Worm (Caenorhabditis elegans) whole organism, L3 larva: ENCODE data around the gene srxa-1.

ENCODE experiments used
- R02D3.7 ChIP-seq: fragments of 150-350 bp; optimal IDR thresholded peaks from 2 replicates; lab custom pipeline; 2014; ENCODE audit warnings: missing biosample characterization, missing genetic modification characterization
- ZK546.5 ChIP-seq: sonication (generic microtip); optimal IDR thresholded peaks from 2 replicates; lab custom pipeline; 2017; ENCODE audit warnings: missing biosample characterization, missing genetic modification characterization
- aly-2 ChIP-seq: fragments of 150-350 bp; optimal IDR thresholded peaks from 2 replicates; lab custom pipeline; 2014; ENCODE audit warnings: missing biosample characterization, missing genetic modification characterization
- ama-1 ChIP-seq: fragments of 150-350 bp; optimal IDR thresholded peaks from 2 replicates; lab custom pipeline; 2018
- ceh-16 ChIP-seq: sonication (generic microtip); optimal IDR thresholded peaks from 2 replicates; lab custom pipeline; 2017; ENCODE audit warnings: missing biosample characterization, missing genetic modification characterization
- ceh-28 ChIP-seq: fragments of 150-350 bp; optimal IDR thresholded peaks from 2 replicates; lab custom pipeline; 2014; ENCODE audit warnings: missing biosample characterization, missing genetic modification reagents, missing genetic modification characterization
- ceh-82 ChIP-seq: fragments of 150-350 bp; optimal IDR thresholded peaks from 2 replicates; lab custom pipeline; 2014; ENCODE audit warnings: missing biosample characterization, missing genetic modification characterization
- ceh-9 ChIP-seq: sonication (generic microtip); optimal IDR thresholded peaks from 2 replicates; lab custom pipeline; 2018; ENCODE audit warnings: missing biosample characterization, missing genetic modification characterization
- daf-12 ChIP-seq: fragments of 150-350 bp; optimal IDR thresholded peaks from 2 replicates; lab custom pipeline; 2014; ENCODE audit warnings: missing biosample characterization, missing genetic modification reagents, missing genetic modification characterization
- egl-27 ChIP-seq: sonication (generic microtip); optimal IDR thresholded peaks from 4 replicates; lab custom pipeline; 2017; ENCODE audit warnings: missing biosample characterization, missing genetic modification reagents, missing genetic modification characterization
- egl-5 ChIP-seq: fragments of 150-350 bp; optimal IDR thresholded peaks from 2 replicates; lab custom pipeline; 2017; ENCODE audit warnings: missing biosample characterization, missing genetic modification reagents, missing genetic modification characterization, inconsistent platforms
- elt-1 ChIP-seq: fragments of 150-350 bp; optimal IDR thresholded peaks from 2 replicates; lab custom pipeline; 2014; ENCODE audit warnings: missing biosample characterization, missing genetic modification characterization
- elt-2 ChIP-seq: sonication (generic microtip); optimal IDR thresholded peaks from 2 replicates; lab custom pipeline; 2016; ENCODE audit warnings: missing genetic modification reagents, mild to moderate bottlenecking, missing genetic modification characterization, missing compliant biosample characterization
- elt-3 ChIP-seq, 3 experiments: fragments of 150-350 bp in 1 of 3; sonication (generic microtip) in 2 of 3; optimal IDR thresholded peaks; 2 replicates in 2 of 3; 4 replicates in 1 of 3; lab custom pipeline; 2014 to 2017; ENCODE audit warnings: missing biosample characterization in 3 of 3, missing genetic modification characterization in 3 of 3
- eor-1 ChIP-seq, 2 experiments: fragments of 150-350 bp; optimal IDR thresholded peaks; 2 replicates each; lab custom pipeline; 2014 to 2018; ENCODE audit warnings: missing biosample characterization in 2 of 2, missing genetic modification characterization in 2 of 2
- fkh-10 ChIP-seq: sonication (generic microtip); optimal IDR thresholded peaks from 2 replicates; lab custom pipeline; 2017; ENCODE audit warnings: missing biosample characterization, missing genetic modification reagents, missing genetic modification characterization
- fkh-2 ChIP-seq: fragments of 150-350 bp; optimal IDR thresholded peaks from 2 replicates; lab custom pipeline; 2014; ENCODE audit warnings: missing biosample characterization, missing genetic modification reagents, missing genetic modification characterization
- fos-1 ChIP-seq: fragments of 150-350 bp; optimal IDR thresholded peaks from 2 replicates; lab custom pipeline; 2014; ENCODE audit warnings: missing biosample characterization, missing genetic modification characterization
- hmg-11 ChIP-seq: sonication (generic microtip); optimal IDR thresholded peaks from 2 replicates; lab custom pipeline; 2016; ENCODE audit warnings: missing genetic modification characterization, missing compliant biosample characterization
- jun-1 ChIP-seq: fragments of 150-350 bp; optimal IDR thresholded peaks from 2 replicates; lab custom pipeline; 2014; ENCODE audit warnings: missing biosample characterization, missing genetic modification reagents, missing genetic modification characterization
- lin-15B ChIP-seq: fragments of 150-350 bp; optimal IDR thresholded peaks from 2 replicates; lab custom pipeline; 2014; ENCODE audit warnings: missing biosample characterization, missing genetic modification characterization
- lin-39 ChIP-seq: fragments of 150-350 bp; optimal IDR thresholded peaks from 2 replicates; lab custom pipeline; 2018; ENCODE audit warnings: missing biosample characterization, missing genetic modification reagents, missing genetic modification characterization
- lsy-12 ChIP-seq: sonication (generic microtip); optimal IDR thresholded peaks from 2 replicates; lab custom pipeline; 2016; ENCODE audit warnings: mild to moderate bottlenecking, missing genetic modification characterization, missing compliant biosample characterization
- mdl-1 ChIP-seq: fragments of 150-350 bp; optimal IDR thresholded peaks from 2 replicates; lab custom pipeline; 2014; ENCODE audit warnings: missing biosample characterization, missing genetic modification characterization
- mml-1 ChIP-seq: fragments of 150-350 bp; sonication (generic microtip); optimal IDR thresholded peaks from 3 replicates; lab custom pipeline; 2014; ENCODE audit warnings: missing biosample characterization, missing genetic modification characterization
- nfya-1 ChIP-seq: sonication (generic microtip); optimal IDR thresholded peaks from 2 replicates; lab custom pipeline; 2017; ENCODE audit warnings: missing genetic modification characterization, mild to moderate bottlenecking, missing compliant biosample characterization, antibody characterized with exemption, moderate library complexity; ENCODE audit not compliant: insufficient read depth
- nhr-11 ChIP-seq: fragments of 150-350 bp; optimal IDR thresholded peaks from 2 replicates; lab custom pipeline; 2014; ENCODE audit warnings: missing biosample characterization, missing genetic modification characterization
- nhr-12 ChIP-seq: fragments of 150-350 bp; optimal IDR thresholded peaks from 2 replicates; lab custom pipeline; 2014; ENCODE audit warnings: missing biosample characterization, missing genetic modification characterization
- nhr-23 ChIP-seq: fragments of 150-350 bp; optimal IDR thresholded peaks from 2 replicates; lab custom pipeline; 2014; ENCODE audit warnings: missing biosample characterization, missing genetic modification reagents, missing genetic modification characterization
- nhr-237 ChIP-seq: fragments of 150-350 bp; optimal IDR thresholded peaks from 2 replicates; lab custom pipeline; 2014; ENCODE audit warnings: missing biosample characterization, missing genetic modification characterization
- nhr-25 ChIP-seq: sonication (generic microtip); optimal IDR thresholded peaks from 2 replicates; lab custom pipeline; 2017; ENCODE audit warnings: missing biosample characterization, missing genetic modification characterization
- nhr-28 ChIP-seq: fragments of 150-350 bp; optimal IDR thresholded peaks from 2 replicates; lab custom pipeline; 2014; ENCODE audit warnings: missing biosample characterization, missing genetic modification characterization
- nhr-43 ChIP-seq: sonication (generic microtip); optimal IDR thresholded peaks from 2 replicates; lab custom pipeline; 2016; ENCODE audit warnings: mild to moderate bottlenecking, missing genetic modification characterization, missing compliant biosample characterization; ENCODE audit not compliant: poor library complexity, severe bottlenecking
- nhr-67 ChIP-seq: fragments of 150-350 bp; optimal IDR thresholded peaks from 2 replicates; lab custom pipeline; 2014; ENCODE audit warnings: missing biosample characterization, missing genetic modification characterization
- nhr-76 ChIP-seq: fragments of 150-350 bp; sonication (generic microtip); optimal IDR thresholded peaks from 5 replicates; lab custom pipeline; 2014; ENCODE audit warnings: missing biosample characterization, missing genetic modification characterization
- nhr-77 ChIP-seq: fragments of 150-350 bp; optimal IDR thresholded peaks from 2 replicates; lab custom pipeline; 2014; ENCODE audit warnings: missing biosample characterization, missing genetic modification characterization
- pha-4 ChIP-seq: fragments of 150-350 bp; optimal IDR thresholded peaks from 2 replicates; lab custom pipeline; 2014; ENCODE audit warnings: missing biosample characterization, missing genetic modification reagents, missing genetic modification characterization
- pqm-1 ChIP-seq: fragments of 150-350 bp; optimal IDR thresholded peaks from 2 replicates; lab custom pipeline; 2017; ENCODE audit warnings: missing biosample characterization, missing genetic modification characterization, inconsistent platforms
- sea-2 ChIP-seq: fragments of 150-350 bp; sonication (generic microtip); optimal IDR thresholded peaks from 4 replicates; lab custom pipeline; 2014; ENCODE audit warnings: missing biosample characterization, missing genetic modification reagents, missing genetic modification characterization
- skn-1 ChIP-seq: fragments of 150-350 bp; optimal IDR thresholded peaks from 2 replicates; lab custom pipeline; 2014; ENCODE audit warnings: missing biosample characterization, missing genetic modification characterization
- snpc-4 ChIP-seq: fragments of 150-350 bp; optimal IDR thresholded peaks from 2 replicates; lab custom pipeline; 2014; ENCODE audit warnings: missing biosample characterization, missing genetic modification characterization
- tbx-2 ChIP-seq: sonication (generic microtip); optimal IDR thresholded peaks from 2 replicates; lab custom pipeline; 2016; ENCODE audit warnings: mild to moderate bottlenecking, missing genetic modification characterization, missing compliant biosample characterization
- unc-39 ChIP-seq: sonication (generic microtip); optimal IDR thresholded peaks from 4 replicates; lab custom pipeline; 2017; ENCODE audit warnings: missing biosample characterization, missing genetic modification characterization
- unc-62 ChIP-seq: fragments of 150-350 bp; sonication (generic microtip); optimal IDR thresholded peaks from 4 replicates; lab custom pipeline; 2014; ENCODE audit warnings: missing biosample characterization, missing genetic modification reagents, missing genetic modification characterization
- zag-1 ChIP-seq: fragments of 150-350 bp; optimal IDR thresholded peaks from 2 replicates; lab custom pipeline; 2014; ENCODE audit warnings: missing biosample characterization, missing genetic modification characterization
- ztf-11 ChIP-seq: fragments of 150-350 bp; optimal IDR thresholded peaks from 2 replicates; lab custom pipeline; 2014; ENCODE audit warnings: missing biosample characterization, missing genetic modification characterization
- ztf-4 ChIP-seq: fragments of 150-350 bp; optimal IDR thresholded peaks from 2 replicates; lab custom pipeline; 2014; ENCODE audit warnings: missing biosample characterization, missing genetic modification characterization

srxa-1 gene

DNA sequence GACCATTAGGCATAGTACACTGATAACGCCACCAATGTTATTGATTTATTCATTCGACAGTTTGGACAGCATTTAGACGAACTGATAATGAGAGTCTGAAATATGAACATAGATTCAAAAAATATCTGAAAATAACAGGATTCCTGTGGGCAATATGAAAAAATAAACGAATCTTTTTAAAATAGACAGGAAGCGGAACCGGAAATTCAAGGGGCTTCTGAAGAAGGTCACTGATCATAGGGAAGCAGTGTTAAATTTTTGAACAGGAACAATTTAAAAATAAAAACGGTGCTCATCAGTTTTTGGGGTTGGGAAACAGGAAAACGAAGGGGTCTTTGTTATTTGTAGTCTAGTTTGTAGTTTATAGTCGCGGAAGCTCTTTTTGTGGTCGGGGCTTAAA lies 33.6 kb upstream of the srxa-1 start, which contains the start of gene F53F8.7:
Gene F53F8.7 (minus strand): TSS at position 101 of the 400 bp plus-strand sequence.
- TF ChIP-seq pha-4 (tag; lab: Kevin White, UChicago) = no peak
- TF ChIP-seq daf-12 (tag; lab: Kevin White, UChicago) = no peak
- no peak for TF ChIP-seq nhr-43 (tag; lab: Kevin White, UChicago)
- TF ChIP-seq ama-1 (lab: Kevin White, UChicago) = no peak
- no peak for TF ChIP-seq nhr-12 (tag; lab: Kevin White, UChicago)
- TF ChIP-seq snpc-4 = no peak
- TF ChIP-seq nhr-67 (tag; lab: Kevin White, UChicago) = no peak
- TF ChIP-seq unc-39 (tag; lab: Kevin White, UChicago) = no peak
- TF ChIP-seq nhr-11 = no peak
- TF ChIP-seq nhr-76 = no peak
- no peak for TF ChIP-seq eor-1 (tag; optimal IDR thresholded peaks at IDR 0.05; lab: Kevin White, UChicago)
- TF ChIP-seq elt-2 = no peak
- TF ChIP-seq ceh-9 (tag; lab: Kevin White, UChicago) = no peak
- TF ChIP-seq ceh-16 (tag; lab: Kevin White, UChicago) = no peak

DNA sequence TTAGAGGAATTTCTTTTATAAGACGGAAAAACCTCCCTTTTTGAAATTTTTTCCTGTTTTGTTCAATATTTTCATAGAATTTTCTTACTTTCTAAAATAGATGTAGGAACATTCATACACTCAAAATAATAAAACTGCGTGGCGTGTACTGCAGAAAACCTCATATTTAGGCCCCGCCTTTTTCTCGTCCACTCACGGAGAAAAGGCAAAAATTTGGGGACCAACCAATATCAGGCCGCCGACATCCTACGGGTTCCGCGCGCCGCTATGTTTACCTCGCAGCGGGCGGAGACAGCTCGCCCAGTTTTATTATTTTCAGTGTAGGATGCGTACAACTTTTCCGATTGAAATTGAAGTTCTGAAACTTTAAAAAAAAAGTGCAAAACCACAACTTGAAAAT lies 33.0 kb upstream of the srxa-1 start:
- peak; percentile 78 for TF ChIP-seq snpc-4

DNA sequence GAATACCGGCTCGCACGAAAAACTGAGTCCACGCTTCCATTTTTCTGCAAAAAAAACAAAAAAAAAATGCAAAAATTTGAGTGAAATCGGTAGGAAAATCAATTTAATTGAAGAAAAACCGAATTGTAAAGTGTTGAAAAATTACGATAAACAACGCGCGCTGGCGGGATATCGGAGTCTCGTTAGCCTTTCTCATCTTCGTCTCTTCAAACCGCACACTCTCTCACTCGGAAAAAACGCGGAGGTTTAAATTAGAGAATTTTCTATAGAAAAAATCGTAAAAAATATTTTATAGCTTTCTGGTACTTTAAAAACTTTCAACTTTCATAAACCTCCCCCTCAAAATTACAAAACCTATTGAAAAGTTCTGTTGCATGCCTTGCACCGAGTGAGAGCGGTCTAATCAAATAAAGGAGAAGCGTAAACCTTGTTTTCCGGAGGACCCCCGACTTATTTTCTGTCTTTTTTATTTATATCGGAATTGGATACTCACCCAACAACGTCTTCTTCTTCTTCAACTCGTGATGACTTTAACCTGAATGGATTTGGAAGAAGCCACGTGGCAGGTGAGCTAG lies 27.8 kb upstream of the srxa-1 start, which contains the start of the genes F53F8.5 and F53F8.6:
Gene F53F8.5 (minus strand): TSS at position 52 of the 575 bp plus-strand sequence.
Gene F53F8.6 (plus strand): TSS at position 230 of the 575 bp plus-strand sequence.
- no peak for TF ChIP-seq unc-39 (tag; lab: Kevin White, UChicago)
- no peak for TF ChIP-seq ceh-82 (tag; lab: Kevin White, UChicago)
- no peak for TF ChIP-seq ceh-16 (tag; lab: Kevin White, UChicago)
- no peak for TF ChIP-seq ztf-4
- no peak for TF ChIP-seq elt-3 (tag; optimal IDR thresholded peaks at IDR 0.05; lab: Kevin White, UChicago)
- no peak for TF ChIP-seq eor-1 (tag; optimal IDR thresholded peaks at IDR 0.05; lab: Kevin White, UChicago)
- no peak for TF ChIP-seq unc-62 (GFP tag; lab: Kevin White, UChicago)
- no peak for TF ChIP-seq fkh-10 (GFP tag; lab: Kevin White, UChicago)
- no peak for TF ChIP-seq ceh-28 (tag; lab: Kevin White, UChicago)
- TF ChIP-seq nhr-25 (tag; lab: Kevin White, UChicago) = peak; percentile 2
- TF ChIP-seq zag-1 (tag; lab: Kevin White, UChicago) = no peak
- TF ChIP-seq mml-1 (tag; lab: Kevin White, UChicago) = no peak
- TF ChIP-seq nhr-28 (tag; lab: Kevin White, UChicago) = no peak
- TF ChIP-seq mdl-1 = no peak
- peak; percentile 25 for TF ChIP-seq pqm-1 (tag; lab: Kevin White, UChicago)
- no peak for TF ChIP-seq nhr-67 (tag; lab: Kevin White, UChicago)
- TF ChIP-seq ztf-11 (tag; lab: Kevin White, UChicago) = no peak
- no peak for TF ChIP-seq R02D3.7 (tag; lab: Kevin White, UChicago)
- TF ChIP-seq ama-1 (lab: Kevin White, UChicago) = no peak
- no peak for TF ChIP-seq nhr-12 (tag; lab: Kevin White, UChicago)
- TF ChIP-seq elt-2 = no peak
- no peak for TF ChIP-seq nhr-11
- no peak for TF ChIP-seq sea-2 (GFP tag; lab: Kevin White, UChicago)
- no peak for TF ChIP-seq ZK546.5 (tag; lab: Kevin White, UChicago)
- TF ChIP-seq jun-1 (tag; lab: Kevin White, UChicago) = peak; percentile 8
- TF ChIP-seq elt-1 (tag; lab: Kevin White, UChicago) = no peak
- TF ChIP-seq nhr-43 (tag; lab: Kevin White, UChicago) = no peak
- TF ChIP-seq lsy-12 (tag; lab: Kevin White, UChicago) = no peak
- no peak for TF ChIP-seq nhr-237 (tag; lab: Kevin White, UChicago)
- TF ChIP-seq tbx-2 = no peak
- TF ChIP-seq nhr-77 (tag; lab: Kevin White, UChicago) = no peak
- peak; percentile 23 for TF ChIP-seq lin-15B (tag; lab: Kevin White, UChicago)
- peak; percentile 14 for TF ChIP-seq snpc-4
- peak; percentile 60 for TF ChIP-seq nfya-1 (tag; lab: Kevin White, UChicago)
- TF ChIP-seq fkh-2 (tag; lab: Kevin White, UChicago) = no peak
- no peak for TF ChIP-seq aly-2 (tag; lab: Kevin White, UChicago)
- no peak for TF ChIP-seq egl-5 (tag; lab: Kevin White, UChicago)
- TF ChIP-seq fos-1 (tag; lab: Kevin White, UChicago) = no peak
- peak; percentile 73 for TF ChIP-seq hmg-11 (tag; lab: Kevin White, UChicago)
- no peak for TF ChIP-seq skn-1 (tag; lab: Kevin White, UChicago)
- peak; percentile 58 for TF ChIP-seq nhr-23
- no peak for TF ChIP-seq nhr-76
- no peak for TF ChIP-seq ceh-9 (tag; lab: Kevin White, UChicago)
- TF ChIP-seq daf-12 (tag; lab: Kevin White, UChicago) = no peak
- no peak for TF ChIP-seq egl-27 (tag; lab: Kevin White, UChicago)
- TF ChIP-seq pha-4 (tag; lab: Kevin White, UChicago) = peak; percentile 67
- no peak for TF ChIP-seq lin-39
